Fruit fly (Drosophila melanogaster): Measurements from ENCODE around the gene ETHR.

The ETHR gene

dm6 chr3R:21271208-21271607, 24.4 kb downstream of the ETHR start:
- TF ChIP-seq CG17801 (GFP tag; optimal IDR thresholded peaks at IDR 0.05; ENCODE audit: partially characterized antibody), result no peak

- peak; percentile 38 for TF ChIP-seq CG17801 (GFP tag; optimal IDR thresholded peaks at IDR 0.05; ENCODE audit: partially characterized antibody)
These were observed 26.7 kb downstream of the ETHR start, which contains the start of gene CG3308 for dm6 chr3R:21273427-21274038. CG3308 (minus strand) TSS chr3R:21273817.

- TF ChIP-seq CG17801 (GFP tag; optimal IDR thresholded peaks at IDR 0.05; ENCODE audit: partially characterized antibody), result no peak
These were observed 28.1 kb downstream of the ETHR start for dm6 chr3R:21274870-21275269.

dm6 chr3R:21276111-21276510, 29.3 kb downstream of the ETHR start, which contains the start of gene CG3301:
CG3301 (minus strand) TSS chr3R:21276249.
- no peak for TF ChIP-seq CG17801 (GFP tag; optimal IDR thresholded peaks at IDR 0.05; ENCODE audit: partially characterized antibody)

dm6 chr3R:21282897-21283296, 36.1 kb downstream of the ETHR start, which contains the start of gene CG17298:
CG17298 (plus strand) TSS chr3R:21283197.
- TF ChIP-seq CG17801 (GFP tag; optimal IDR thresholded peaks at IDR 0.05; ENCODE audit: partially characterized antibody), result no peak

dm6 chr3R:21288462-21288861, 41.7 kb downstream of the ETHR start:
- TF ChIP-seq CG17801 (GFP tag; optimal IDR thresholded peaks at IDR 0.05; ENCODE audit: partially characterized antibody), result no peak

- TF ChIP-seq CG17801 (GFP tag; optimal IDR thresholded peaks at IDR 0.05; ENCODE audit: partially characterized antibody), result no peak
These were observed 42.3 kb downstream of the ETHR start for dm6 chr3R:21289071-21289613.

dm6 chr3R:21293833-21294232, 47.0 kb downstream of the ETHR start, which contains the start of gene SIFaR:
SIFaR (minus strand) TSS chr3R:21293998.
- no peak for TF ChIP-seq CG17801 (GFP tag; optimal IDR thresholded peaks at IDR 0.05; ENCODE audit: partially characterized antibody)

- no peak for TF ChIP-seq CG17801 (GFP tag; optimal IDR thresholded peaks at IDR 0.05; ENCODE audit: partially characterized antibody)
These were observed 48.2 kb downstream of the ETHR start for dm6 chr3R:21295004-21295403.

dm6 chr3R:21295695-21296037, 48.9 kb downstream of the ETHR start:
- TF ChIP-seq CG17801 (GFP tag; optimal IDR thresholded peaks at IDR 0.05; ENCODE audit: partially characterized antibody), result no peak

dm6 chr3R:21296038-21296727, 49.4 kb downstream of the ETHR start:
- TF ChIP-seq CG17801 (GFP tag; optimal IDR thresholded peaks at IDR 0.05; ENCODE audit: partially characterized antibody), result peak; percentile 93

- no peak for TF ChIP-seq CG17801 (GFP tag; optimal IDR thresholded peaks at IDR 0.05; ENCODE audit: partially characterized antibody)
These were observed 50.0 kb downstream of the ETHR start for dm6 chr3R:21296728-21297386.

- peak; percentile 29 for TF ChIP-seq CG17801 (GFP tag; optimal IDR thresholded peaks at IDR 0.05; ENCODE audit: partially characterized antibody)
These were observed 50.7 kb downstream of the ETHR start for dm6 chr3R:21297387-21297956.

All from ovary, adult (tissue).